Worm (Caenorhabditis elegans) whole organism, L4 larva: ENCODE measurements around the gene trm-1.

Experiments
- R02D3.7 ChIP-seq: fragments of 150-350 bp; sonication (generic microtip); optimal IDR thresholded peaks from 3 replicates; lab custom pipeline; 2014; ENCODE audit warnings: missing biosample characterization, missing genetic modification characterization
- ZK546.5 ChIP-seq, 2 experiments: sonication (generic microtip); optimal IDR thresholded peaks; 2 replicates each; lab custom pipeline; 2017; ENCODE audit warnings: missing biosample characterization in 2 of 2, missing genetic modification characterization in 2 of 2
- ama-1 ChIP-seq: fragments of 150-350 bp; optimal IDR thresholded peaks from 2 replicates; lab custom pipeline; 2014; ENCODE audit warnings: inconsistent platforms, mixed read lengths
- jun-1 ChIP-seq: fragments of 150-350 bp; optimal IDR thresholded peaks from 2 replicates; lab custom pipeline; 2014; ENCODE audit warnings: missing biosample characterization, missing genetic modification reagents, missing genetic modification characterization
- lin-39 ChIP-seq: fragments of 150-350 bp; optimal IDR thresholded peaks from 2 replicates; lab custom pipeline; 2014; ENCODE audit warnings: missing biosample characterization, missing genetic modification reagents, missing genetic modification characterization
- pqm-1 ChIP-seq: sonication (generic microtip); optimal IDR thresholded peaks from 2 replicates; lab custom pipeline; 2017; ENCODE audit warnings: missing biosample characterization, missing genetic modification characterization
- snpc-4 ChIP-seq: fragments of 150-350 bp; optimal IDR thresholded peaks from 2 replicates; lab custom pipeline; 2014; ENCODE audit warnings: missing biosample characterization, missing genetic modification characterization
- unc-39 ChIP-seq: sonication (generic microtip); optimal IDR thresholded peaks from 2 replicates; lab custom pipeline; 2017; ENCODE audit warnings: missing biosample characterization, missing genetic modification characterization
- unc-62 ChIP-seq, 3 experiments: fragments of 150-350 bp in 1 of 3; sonication (generic microtip); optimal IDR thresholded peaks in 2 of 3; peaks in 1 of 3; 1 replicate in 1 of 3; 2 replicates in 2 of 3; lab custom pipeline; 2014 to 2017; ENCODE audit warnings: missing biosample characterization in 3 of 3, missing genetic modification characterization in 3 of 3, missing genetic modification reagents in 3 of 3, missing genotype in 1 of 3
- vab-7 ChIP-seq: fragments of 200-800 bp; sonication (Bioruptor generic); IDR thresholded peaks from 2 replicates; pipeline ENCODE4 v1.3.6; 2022; ENCODE audit warnings: missing genetic modification reagents, missing genetic modification characterization, missing compliant biosample characterization
- zag-1 ChIP-seq: fragments of 150-350 bp; optimal IDR thresholded peaks from 2 replicates; lab custom pipeline; 2014; ENCODE audit warnings: missing biosample characterization, missing genetic modification characterization

DNA sequence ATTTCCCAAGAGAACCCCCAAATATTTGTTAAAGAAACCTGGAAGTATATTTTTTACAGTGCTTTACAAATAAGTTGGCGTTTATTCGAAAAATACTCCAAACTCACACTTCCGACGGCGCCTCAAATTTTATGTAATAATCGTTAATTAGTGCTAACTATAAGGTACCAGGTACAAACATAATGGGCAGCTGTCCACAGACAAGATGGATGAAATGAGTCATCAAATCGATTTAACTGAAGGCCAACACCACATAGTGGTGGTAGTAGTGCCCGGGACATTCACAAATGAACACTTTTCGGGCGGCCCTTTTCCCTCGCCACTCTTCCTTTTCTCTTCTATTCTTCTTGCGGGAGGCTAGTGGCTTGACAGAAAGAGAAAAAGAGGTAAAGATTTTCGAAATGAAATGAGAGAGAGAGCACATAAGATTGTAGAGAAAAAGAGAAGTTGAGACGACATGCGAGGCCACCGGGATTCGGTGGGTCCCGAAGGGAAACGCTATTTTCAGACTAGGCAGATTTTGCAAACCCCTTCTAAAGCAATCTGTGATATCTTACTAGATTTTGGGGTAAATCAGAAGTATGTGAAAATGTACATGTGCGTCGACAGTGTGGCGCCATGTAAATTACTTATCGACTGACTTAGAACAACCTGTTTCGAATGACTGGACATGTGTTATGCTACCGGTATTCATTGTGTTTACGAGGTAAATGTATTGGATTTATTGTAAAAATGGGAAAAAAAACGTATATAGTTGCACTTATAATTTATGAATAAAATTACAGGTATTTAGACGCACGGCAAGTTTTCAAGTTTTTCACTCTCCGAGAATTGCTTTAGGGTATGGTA lies 45.9 kb downstream of the trm-1 start:
- TF ChIP-seq ama-1 (lab: Kevin White, UChicago) = no peak
- TF ChIP-seq lin-39 (tag; lab: Kevin White, UChicago) = no peak
- no peak for TF ChIP-seq zag-1
- TF ChIP-seq unc-62 (GFP tag; optimal IDR thresholded peaks at IDR 0.05 in 1 of 2; lab: Kevin White, UChicago) = no peak
- no peak for TF ChIP-seq unc-62 (tag; optimal IDR thresholded peaks at IDR 0.05; lab: Kevin White, UChicago)
- TF ChIP-seq unc-39 (tag; lab: Kevin White, UChicago) = no peak
- no peak for TF ChIP-seq vab-7 (GFP tag; lab: Robert Waterston, UW)
- no peak for TF ChIP-seq snpc-4 (tag; lab: Kevin White, UChicago)
- no peak for TF ChIP-seq pqm-1
- TF ChIP-seq ZK546.5 (tag; optimal IDR thresholded peaks at IDR 0.05; lab: Kevin White, UChicago) = no peak
- no peak for TF ChIP-seq jun-1
- no peak for TF ChIP-seq R02D3.7
